Fruit fly (Drosophila melanogaster) whole organism, embryonic: Measurements from ENCODE around the gene Rai1.
A peak's percentile ranks its signal among the peaks of the same experiment; 100 is the strongest.

Experiments
- ATbp ChIP-seq: fragments of 200-800 bp; sonication (Bioruptor generic); optimal IDR thresholded peaks from 2 replicates; lab custom pipeline; 2017; ENCODE audit warnings: missing biosample characterization, mild to moderate bottlenecking, missing genetic modification characterization, missing genetic modification reagents
- CG10274 ChIP-seq: fragments of 200-800 bp; sonication (Bioruptor generic); optimal IDR thresholded peaks from 3 replicates; lab custom pipeline; 2017; ENCODE audit warnings: missing biosample characterization, mild to moderate bottlenecking, missing genetic modification characterization
- CG11085 ChIP-seq: fragments of 200-800 bp; sonication (Bioruptor generic); IDR thresholded peaks from 2 replicates; pipeline ENCODE4 v1.3.6; 2022; ENCODE audit warnings: missing biosample characterization, missing genetic modification characterization
- CG11398 ChIP-seq: fragments of 200-800 bp; sonication (Bioruptor generic); optimal IDR thresholded peaks from 2 replicates; lab custom pipeline; 2016; ENCODE audit warnings: missing biosample characterization, missing genetic modification characterization
- CG11560 ChIP-seq: fragments of 200-800 bp; sonication (Bioruptor generic); IDR thresholded peaks from 3 replicates; pipeline ENCODE4 v1.3.6; 2022; ENCODE audit warnings: missing biosample characterization, missing genetic modification characterization
- CG12659 ChIP-seq: fragments of 200-800 bp; sonication (Bioruptor generic); optimal IDR thresholded peaks from 3 replicates; lab custom pipeline; 2017; ENCODE audit warnings: mild to moderate bottlenecking, missing biosample characterization, missing genetic modification reagents, missing genetic modification characterization
- CG12769 ChIP-seq: fragments of 200-800 bp; sonication (Bioruptor generic); optimal IDR thresholded peaks from 2 replicates; lab custom pipeline; 2019; ENCODE audit warnings: missing biosample characterization, mild to moderate bottlenecking, missing genetic modification characterization, moderate library complexity
- CG12942 ChIP-seq: fragments of 200-800 bp; sonication (Bioruptor generic); optimal IDR thresholded peaks from 3 replicates; lab custom pipeline; 2016; ENCODE audit warnings: missing biosample characterization, missing genetic modification characterization
- CG13775 ChIP-seq: fragments of 200-800 bp; sonication (Bioruptor generic); optimal IDR thresholded peaks from 3 replicates; lab custom pipeline; 2017; ENCODE audit warnings: missing biosample characterization, mild to moderate bottlenecking, missing genetic modification characterization
- CG14710 ChIP-seq: fragments of 200-800 bp; sonication (Bioruptor generic); optimal IDR thresholded peaks from 3 replicates; lab custom pipeline; 2019; ENCODE audit warnings: missing biosample characterization, mild to moderate bottlenecking, missing genetic modification characterization, moderate library complexity
- CG15479 ChIP-seq: fragments of 200-800 bp; sonication (Bioruptor generic); optimal IDR thresholded peaks from 3 replicates; lab custom pipeline; 2019; ENCODE audit warnings: missing biosample characterization, mild to moderate bottlenecking, missing genetic modification characterization, moderate library complexity
- CG15696 ChIP-seq: fragments of 200-800 bp; sonication (Bioruptor generic); optimal IDR thresholded peaks from 2 replicates; lab custom pipeline; 2019; ENCODE audit warnings: missing biosample characterization, mild to moderate bottlenecking, missing genetic modification characterization, moderate library complexity
- CG1603 ChIP-seq: fragments of 200-800 bp; sonication (Bioruptor generic); optimal IDR thresholded peaks from 2 replicates; lab custom pipeline; 2019; ENCODE audit warnings: missing biosample characterization, mild to moderate bottlenecking, missing genetic modification characterization, moderate library complexity
- CG16815 ChIP-seq: fragments of 200-800 bp; sonication (Bioruptor generic); optimal IDR thresholded peaks from 3 replicates; lab custom pipeline; 2017; ENCODE audit warnings: missing biosample characterization, mild to moderate bottlenecking, missing genetic modification characterization
- CG17186 ChIP-seq: fragments of 200-800 bp; sonication (Bioruptor generic); optimal IDR thresholded peaks from 3 replicates; lab custom pipeline; 2017; ENCODE audit warnings: missing biosample characterization, missing genetic modification reagents, missing genetic modification characterization
- CG17385 ChIP-seq: fragments of 200-800 bp; sonication (Bioruptor generic); optimal IDR thresholded peaks from 3 replicates; lab custom pipeline; 2018; ENCODE audit warnings: missing biosample characterization, mild to moderate bottlenecking, missing genetic modification characterization
- CG17802 ChIP-seq: fragments of 200-800 bp; sonication (Bioruptor generic); optimal IDR thresholded peaks from 2 replicates; lab custom pipeline; 2018; ENCODE audit warnings: missing biosample characterization, mild to moderate bottlenecking, missing genetic modification characterization, moderate library complexity
- CG17829 ChIP-seq: fragments of 200-800 bp; optimal IDR thresholded peaks from 2 replicates; lab custom pipeline; 2019; ENCODE audit warnings: missing biosample characterization, mild to moderate bottlenecking, missing genetic modification characterization, moderate library complexity
- CG1832 ChIP-seq: fragments of 200-800 bp; sonication (Bioruptor generic); optimal IDR thresholded peaks from 2 replicates; lab custom pipeline; 2017; ENCODE audit warnings: missing biosample characterization, mild to moderate bottlenecking, missing genetic modification characterization, inconsistent platforms
- CG18599 ChIP-seq: fragments of 200-800 bp; sonication (Bioruptor generic); optimal IDR thresholded peaks from 3 replicates; lab custom pipeline; 2017; ENCODE audit warnings: missing biosample characterization, missing genetic modification characterization, mild to moderate bottlenecking, moderate library complexity, missing genetic modification reagents
- CG18764 ChIP-seq: fragments of 200-800 bp; sonication (Bioruptor generic); optimal IDR thresholded peaks from 3 replicates; lab custom pipeline; 2016; ENCODE audit warnings: missing biosample characterization, missing genetic modification characterization
- CG30431 ChIP-seq: fragments of 200-800 bp; sonication (Bioruptor generic); optimal IDR thresholded peaks from 2 replicates; lab custom pipeline; 2017; ENCODE audit warnings: missing biosample characterization, missing genetic modification characterization
- CG33213 ChIP-seq: fragments of 200-800 bp; sonication (Bioruptor generic); optimal IDR thresholded peaks from 3 replicates; lab custom pipeline; 2016; ENCODE audit warnings: missing biosample characterization, missing genetic modification characterization
- CG43689 ChIP-seq: fragments of 200-800 bp; sonication (Bioruptor generic); IDR thresholded peaks from 2 replicates; pipeline ENCODE4 v1.3.6; 2022; ENCODE audit warnings: missing biosample characterization, missing genetic modification characterization
- CG4404 ChIP-seq: fragments of 200-800 bp; sonication (Bioruptor generic); IDR thresholded peaks from 2 replicates; pipeline ENCODE4 v1.3.6; 2022; ENCODE audit warnings: missing biosample characterization, missing genetic modification characterization
- CG4424 ChIP-seq: fragments of 200-800 bp; sonication (Bioruptor generic); optimal IDR thresholded peaks from 3 replicates; lab custom pipeline; 2016; ENCODE audit warnings: missing biosample characterization, missing genetic modification characterization
- CG4854 ChIP-seq: fragments of 200-800 bp; sonication (Bioruptor generic); optimal IDR thresholded peaks from 2 replicates; lab custom pipeline; 2016; ENCODE audit warnings: missing biosample characterization, missing genetic modification characterization, inconsistent platforms
- CG7963 ChIP-seq: fragments of 200-800 bp; sonication (Bioruptor generic); IDR thresholded peaks from 3 replicates; pipeline ENCODE4 v1.3.6; 2022; ENCODE audit warnings: missing biosample characterization, missing genetic modification characterization; ENCODE audit not compliant: partially characterized antibody
- CG8359 ChIP-seq: fragments of 200-800 bp; sonication (Bioruptor generic); optimal IDR thresholded peaks from 2 replicates; lab custom pipeline; 2017; ENCODE audit warnings: missing biosample characterization, mild to moderate bottlenecking, missing genetic modification characterization, borderline replicate concordance
- CG8944 ChIP-seq: fragments of 200-800 bp; sonication (Bioruptor generic); optimal IDR thresholded peaks from 3 replicates; lab custom pipeline; 2016; ENCODE audit warnings: missing biosample characterization, missing genetic modification characterization
- D19A ChIP-seq: fragments of 200-800 bp; optimal IDR thresholded peaks from 3 replicates; lab custom pipeline; 2019; ENCODE audit warnings: missing biosample characterization, mild to moderate bottlenecking, missing genetic modification characterization, moderate library complexity
- Dad ChIP-seq: fragments of 200-800 bp; sonication (Bioruptor generic); optimal IDR thresholded peaks from 3 replicates; lab custom pipeline; 2016; ENCODE audit warnings: missing biosample characterization, missing genetic modification characterization
- Deaf1 ChIP-seq: fragments of 200-800 bp; optimal IDR thresholded peaks from 3 replicates; lab custom pipeline; 2019; ENCODE audit warnings: missing biosample characterization, mild to moderate bottlenecking, missing genetic modification characterization, moderate library complexity
- Dll ChIP-seq: fragments of 200-800 bp; sonication (Bioruptor generic); IDR thresholded peaks from 4 replicates; pipeline ENCODE4 v1.3.6; 2022; ENCODE audit warnings: missing biosample characterization, missing genetic modification characterization; ENCODE audit not compliant: partially characterized antibody
- ERR ChIP-seq: fragments of 200-800 bp; sonication (Bioruptor generic); optimal IDR thresholded peaks from 2 replicates; lab custom pipeline; 2016; ENCODE audit warnings: missing biosample characterization, missing genetic modification characterization
- Ets97D ChIP-seq: fragments of 200-800 bp; sonication (Bioruptor generic); optimal IDR thresholded peaks from 3 replicates; lab custom pipeline; 2016; ENCODE audit warnings: missing biosample characterization, missing genetic modification characterization
- HHEX ChIP-seq: fragments of 200-800 bp; sonication (Bioruptor generic); optimal IDR thresholded peaks from 3 replicates; lab custom pipeline; 2017; ENCODE audit warnings: missing biosample characterization, mild to moderate bottlenecking, missing genetic modification characterization, missing genetic modification reagents
- HmgZ ChIP-seq: fragments of 200-800 bp; sonication (Bioruptor generic); optimal IDR thresholded peaks from 2 replicates; lab custom pipeline; 2018; ENCODE audit warnings: missing biosample characterization, mild to moderate bottlenecking, missing genetic modification characterization
- Lpt ChIP-seq: fragments of >200 bp; optimal IDR thresholded peaks from 2 replicates; lab custom pipeline; 2018; ENCODE audit warnings: missing biosample characterization, missing genetic modification characterization
- MBD-R2 ChIP-seq: fragments of 200-800 bp; sonication (Bioruptor generic); IDR thresholded peaks from 2 replicates; pipeline ENCODE4 v1.3.6; 2022; ENCODE audit warnings: missing biosample characterization, missing genetic modification characterization
- Neu2 ChIP-seq: fragments of 200-800 bp; sonication (Bioruptor generic); optimal IDR thresholded peaks from 3 replicates; lab custom pipeline; 2016; ENCODE audit warnings: missing biosample characterization, missing genetic modification characterization, borderline replicate concordance
- ase ChIP-seq: fragments of 200-800 bp; sonication (Bioruptor generic); IDR thresholded peaks from 3 replicates; pipeline ENCODE4 v1.3.6; 2022; ENCODE audit warnings: missing biosample characterization, missing genetic modification characterization
- da ChIP-seq: fragments of 200-800 bp; sonication (Bioruptor generic); optimal IDR thresholded peaks from 2 replicates; lab custom pipeline; 2016; ENCODE audit warnings: missing biosample characterization, missing genetic modification characterization
- fd3F ChIP-seq: fragments of 200-800 bp; sonication (Bioruptor generic); optimal IDR thresholded peaks from 2 replicates; lab custom pipeline; 2018; ENCODE audit warnings: missing biosample characterization, mild to moderate bottlenecking, missing genetic modification characterization, moderate library complexity
- ftz-f1 ChIP-seq: fragments of 200-800 bp; sonication (Bioruptor generic); optimal IDR thresholded peaks from 2 replicates; lab custom pipeline; 2016; ENCODE audit warnings: missing biosample characterization, missing genetic modification characterization
- ham ChIP-seq: fragments of 200-800 bp; sonication (Bioruptor generic); IDR thresholded peaks from 2 replicates; pipeline ENCODE4 v1.3.6; 2022; ENCODE audit warnings: missing biosample characterization, missing genetic modification characterization
- pb ChIP-seq: fragments of 200-800 bp; sonication (Bioruptor generic); optimal IDR thresholded peaks from 3 replicates; lab custom pipeline; 2016; ENCODE audit warnings: missing biosample characterization, missing genetic modification characterization
- pho ChIP-seq: fragments of 200-800 bp; sonication (Bioruptor generic); optimal IDR thresholded peaks from 2 replicates; lab custom pipeline; 2016; ENCODE audit warnings: missing biosample characterization, missing genetic modification characterization
- slou ChIP-seq: fragments of 200-800 bp; sonication (Bioruptor generic); optimal IDR thresholded peaks from 3 replicates; lab custom pipeline; 2016; ENCODE audit warnings: missing biosample characterization, missing genetic modification characterization
- tio ChIP-seq: fragments of 200-800 bp; sonication (Bioruptor generic); optimal IDR thresholded peaks from 2 replicates; lab custom pipeline; 2017; ENCODE audit warnings: missing biosample characterization, missing genetic modification characterization, inconsistent platforms
- tx ChIP-seq: fragments of 200-800 bp; sonication (Bioruptor generic); optimal IDR thresholded peaks from 2 replicates; lab custom pipeline; 2016; ENCODE audit warnings: missing biosample characterization, missing genetic modification characterization
- unpg ChIP-seq: fragments of 200-800 bp; sonication (Bioruptor generic); optimal IDR thresholded peaks from 3 replicates; lab custom pipeline; 2018; ENCODE audit warnings: missing biosample characterization, mild to moderate bottlenecking, missing genetic modification characterization, moderate library complexity

Rai1 gene

DNA sequence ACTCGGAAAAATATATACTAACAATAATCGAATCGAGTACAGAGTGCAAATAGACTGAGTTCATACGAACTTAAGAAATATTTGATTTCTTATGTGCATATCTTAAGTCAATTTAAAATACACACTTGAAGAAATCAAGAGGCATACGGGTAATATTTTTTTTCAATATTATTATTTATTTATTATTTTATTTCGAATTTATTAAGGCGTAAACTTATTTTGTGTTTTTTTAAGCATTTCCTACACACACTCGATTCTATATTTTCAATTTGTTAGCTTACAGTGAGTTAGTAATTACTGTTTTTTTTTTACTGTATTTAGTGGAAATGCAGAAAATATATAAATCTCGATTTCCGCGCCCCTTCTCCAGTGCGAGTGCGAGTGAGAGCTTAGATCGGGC, 10.1 kb upstream of the Rai1 start (continued):
- TF ChIP-seq CG7963 (GFP tag; lab: Robert Waterston, UW) (no peak), ham (GFP tag; lab: Robert Waterston, UW) (no peak), CG8944 (GFP tag; lab: Kevin White, UChicago) (no peak), ase (GFP tag; lab: Robert Waterston, UW) (no peak), CG18599 (GFP tag; lab: Kevin White, UChicago) (no peak), Ets97D (GFP tag; lab: Kevin White, UChicago) (no peak), CG4404 (no peak), tio (no peak), CG10274 (GFP tag; lab: Kevin White, UChicago) (no peak), pb (GFP tag; lab: Kevin White, UChicago) (no peak), tx (GFP tag; lab: Kevin White, UChicago) (no peak), pho (GFP tag; lab: Kevin White, UChicago) (no peak), Neu2 (GFP tag; lab: Kevin White, UChicago) (no peak), CG14710 (tag; lab: Kevin White, UChicago) (peak; percentile 13), CG30431 (GFP tag; lab: Kevin White, UChicago) (no peak), CG18764 (GFP tag; lab: Kevin White, UChicago) (no peak), CG12769 (tag; lab: Kevin White, UChicago) (no peak), CG11560 (tag; lab: Robert Waterston, UW) (no peak), Dll (GFP tag; lab: Robert Waterston, UW) (no peak), CG33213 (GFP tag; lab: Kevin White, UChicago) (no peak), CG1832 (no peak), CG12942 (GFP tag; lab: Kevin White, UChicago) (no peak), slou (GFP tag; lab: Kevin White, UChicago) (no peak), CG13775 (GFP tag; lab: Kevin White, UChicago) (no peak), CG1603 (tag; lab: Kevin White, UChicago) (no peak), HmgZ (tag; lab: Kevin White, UChicago) (no peak), CG17829 (no peak), ftz-f1 (GFP tag; lab: Kevin White, UChicago) (no peak), CG15696 (tag; lab: Kevin White, UChicago) (no peak), ERR (GFP tag; lab: Kevin White, UChicago) (no peak), CG17385 (GFP tag; lab: Kevin White, UChicago) (peak; percentile 21), HHEX (no peak), CG4854 (no peak), CG4424 (GFP tag; lab: Kevin White, UChicago) (peak; percentile 4), CG15479 (GFP tag; lab: Kevin White, UChicago) (no peak), CG43689 (GFP tag; lab: Robert Waterston, UW) (no peak), ATbp (GFP tag; lab: Kevin White, UChicago) (no peak), Deaf1 (no peak), fd3F (GFP tag; lab: Kevin White, UChicago) (no peak), CG17802 (tag; lab: Kevin White, UChicago) (no peak), CG16815 (no peak), unpg (GFP tag; lab: Kevin White, UChicago) (peak; percentile 32), CG11398 (GFP tag; lab: Kevin White, UChicago) (no peak), Lpt (GFP tag; lab: Kevin White, UChicago) (no peak), CG12659 (peak; percentile 24), D19A (tag; lab: Kevin White, UChicago) (no peak), da (GFP tag; lab: Kevin White, UChicago) (no peak), Dad (GFP tag; lab: Kevin White, UChicago) (no peak), CG8359 (GFP tag; lab: Kevin White, UChicago) (no peak), MBD-R2 (GFP tag; lab: Robert Waterston, UW) (no peak), CG17186 (GFP tag; lab: Kevin White, UChicago) (no peak), CG11085 (GFP tag; lab: Robert Waterston, UW) (no peak)
